Fruit fly (Drosophila melanogaster): Measurements from ENCODE around the gene cal1.

The cal1 gene

DNA sequence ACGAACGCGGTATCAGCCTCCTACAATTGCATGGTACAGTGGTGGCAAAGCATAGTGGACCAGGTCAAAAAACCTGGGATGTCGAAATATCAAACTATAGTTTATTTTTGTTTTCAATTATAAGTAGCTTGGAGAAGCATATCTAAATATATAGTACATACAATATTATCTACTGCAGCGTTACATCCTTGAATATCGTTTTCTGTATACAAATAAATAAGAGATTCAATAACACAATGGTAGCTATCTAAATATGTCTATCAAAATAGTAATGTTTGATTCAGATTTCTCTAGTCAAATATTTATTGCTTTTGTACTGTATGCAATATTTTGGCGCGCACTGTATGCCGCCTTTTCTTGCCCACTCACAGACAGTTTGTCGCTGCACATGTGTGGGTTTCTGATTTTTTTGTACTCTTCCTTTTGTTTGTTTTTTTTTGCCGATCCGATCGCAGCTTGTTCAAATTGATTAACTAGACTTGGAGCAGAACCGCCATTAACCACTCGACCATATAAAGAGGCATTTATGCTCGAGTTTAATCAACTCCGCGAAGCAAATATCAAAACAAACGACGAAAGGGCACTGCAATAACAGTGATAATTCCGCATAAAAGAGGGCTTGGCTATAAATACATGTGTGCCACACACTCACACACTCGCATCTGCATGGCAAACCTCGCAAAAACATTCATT is 7.3 kb upstream of the cal1 start (continued):
- peak; percentile 87 for TF ChIP-seq pum (GFP tag; optimal IDR thresholded peaks at IDR 0.05)
- TF ChIP-seq CG18011 (GFP tag; optimal IDR thresholded peaks at IDR 0.05): peak; percentile 83
- peak; percentile 72 for TF ChIP-seq CG2889 (GFP tag; IDR thresholded peaks at IDR 0.05)
- peak; percentile 87 for TF ChIP-seq pnt (GFP tag; optimal IDR thresholded peaks at IDR 0.05)
- no peak for TF ChIP-seq Doc3 (GFP tag; IDR thresholded peaks at IDR 0.05; ENCODE audit: partially characterized antibody)
- TF ChIP-seq ase (GFP tag; IDR thresholded peaks at IDR 0.05): peak; percentile 91
- TF ChIP-seq ara (GFP tag; IDR thresholded peaks at IDR 0.05): peak; percentile 88
- peak; percentile 87 for TF ChIP-seq Atf-2 (GFP tag; optimal IDR thresholded peaks at IDR 0.05)
- peak; percentile 85 for TF ChIP-seq YL-1 (GFP tag; optimal IDR thresholded peaks at IDR 0.05)
- TF ChIP-seq dysf (GFP tag; IDR thresholded peaks at IDR 0.05): peak; percentile 95
- peak; percentile 73 for TF ChIP-seq CG31388 (GFP tag; optimal IDR thresholded peaks at IDR 0.05)
- TF ChIP-seq p53 (GFP tag; optimal IDR thresholded peaks at IDR 0.05): peak; percentile 63
- peak; percentile 82 for TF ChIP-seq CG6175 (GFP tag; IDR thresholded peaks at IDR 0.05)
- TF ChIP-seq CG10979 (tag; optimal IDR thresholded peaks at IDR 0.05): peak; percentile 97
- TF ChIP-seq nerfin-2 (GFP tag; IDR thresholded peaks at IDR 0.05; ENCODE audit: partially characterized antibody): no peak
- TF ChIP-seq Ravus (GFP tag; IDR thresholded peaks at IDR 0.05): peak; percentile 73
- TF ChIP-seq esg (GFP tag; conservative IDR thresholded peaks at IDR 0.05): peak; percentile 91
- TF ChIP-seq Rx (GFP tag; IDR thresholded peaks at IDR 0.05): peak; percentile 91
- TF ChIP-seq lab (GFP tag; optimal IDR thresholded peaks at IDR 0.05): peak; percentile 96
- TF ChIP-seq Max (GFP tag; optimal IDR thresholded peaks at IDR 0.05): peak; percentile 96
- TF ChIP-seq cad (GFP tag; optimal IDR thresholded peaks at IDR 0.05): no peak
- peak; percentile 97 for TF ChIP-seq odd (GFP tag; optimal IDR thresholded peaks at IDR 0.05)
- peak; percentile 87 for TF ChIP-seq CG1603 (tag; optimal IDR thresholded peaks at IDR 0.05)
- peak; percentile 94 for TF ChIP-seq CG17328 (GFP tag; IDR thresholded peaks at IDR 0.05)
- peak; percentile 93 for TF ChIP-seq trem (tag; optimal IDR thresholded peaks at IDR 0.05)
- TF ChIP-seq Hmr (GFP tag; optimal IDR thresholded peaks at IDR 0.05): peak; percentile 97
- peak; percentile 69 for TF ChIP-seq CG4360 (GFP tag; IDR thresholded peaks at IDR 0.05)
- TF ChIP-seq row (GFP tag; IDR thresholded peaks at IDR 0.05): peak; percentile 88
- TF ChIP-seq CG6689 (GFP tag; IDR thresholded peaks at IDR 0.05): peak; percentile 95
- TF ChIP-seq CG2116 (GFP tag; optimal IDR thresholded peaks at IDR 0.05): peak; percentile 88
- peak; percentile 96 to 97 for TF ChIP-seq bsh (GFP tag; optimal IDR thresholded peaks at IDR 0.05)
- peak; percentile 88 for TF ChIP-seq bab2 (GFP tag; optimal IDR thresholded peaks at IDR 0.05)
- no peak for TF ChIP-seq pzg (GFP tag; optimal IDR thresholded peaks at IDR 0.05)
- TF ChIP-seq Hr51 (GFP tag; optimal IDR thresholded peaks at IDR 0.05): peak; percentile 85 to 98
- peak; percentile 79 for TF ChIP-seq CG8359 (GFP tag; optimal IDR thresholded peaks at IDR 0.05; ENCODE audit: borderline replicate concordance)
- peak; percentile 90 for TF ChIP-seq Aef1 (GFP tag; IDR thresholded peaks at IDR 0.05)
- TF ChIP-seq CG8944 (GFP tag; optimal IDR thresholded peaks at IDR 0.05): peak; percentile 84
- peak; percentile 98 for TF ChIP-seq CG7556 (GFP tag; optimal IDR thresholded peaks at IDR 0.05)
- peak; percentile 93 for TF ChIP-seq Gug (GFP tag; IDR thresholded peaks at IDR 0.05)
- peak; percentile 98 for TF ChIP-seq gcm (GFP tag; optimal IDR thresholded peaks at IDR 0.05)
- peak; percentile 90 for TF ChIP-seq HmgZ (tag; optimal IDR thresholded peaks at IDR 0.05)
- peak; percentile 97 for TF ChIP-seq CG2678 (tag; optimal IDR thresholded peaks at IDR 0.05)
- peak; percentile 56; the same call in 1 of the 2 replicates for TF ChIP-seq Doc2 (GFP tag; IDR thresholded peaks at IDR 0.05)
- no peak for TF ChIP-seq bbx (GFP tag; IDR thresholded peaks at IDR 0.05; ENCODE audit: partially characterized antibody)
- peak; percentile 68 for TF ChIP-seq B-H2 (GFP tag; optimal IDR thresholded peaks at IDR 0.05)
- TF ChIP-seq Six4 (GFP tag; optimal IDR thresholded peaks at IDR 0.05): peak; percentile 94
- peak; percentile 84 for TF ChIP-seq CG14667 (GFP tag; IDR thresholded peaks at IDR 0.05)
- peak; percentile 78 for TF ChIP-seq her (GFP tag; optimal IDR thresholded peaks at IDR 0.05)
- peak; percentile 94 for TF ChIP-seq fd96Cb (tag; optimal IDR thresholded peaks at IDR 0.05)

Measured in whole organism, embryonic.